Worm (Caenorhabditis elegans) whole organism, L2 larva: ENCODE results near the gene nspc-13.

Experiments
- ama-1 ChIP-seq: fragments of 150-350 bp; optimal IDR thresholded peaks from 2 replicates; lab custom pipeline; 2018; ENCODE audit warnings: inconsistent platforms
- ceh-82 ChIP-seq: fragments of 150-350 bp; optimal IDR thresholded peaks from 2 replicates; lab custom pipeline; 2014; ENCODE audit warnings: missing biosample characterization, missing genetic modification characterization
- lsy-2 ChIP-seq, 2 experiments: fragments of 150-350 bp in 1 of 2; sonication (generic microtip) in 1 of 2; optimal IDR thresholded peaks; 2 replicates each; lab custom pipeline; 2014 to 2017; ENCODE audit warnings: missing biosample characterization in 2 of 2, missing genetic modification characterization in 2 of 2
- nhr-21 ChIP-seq: fragments of 150-350 bp; optimal IDR thresholded peaks from 2 replicates; lab custom pipeline; 2014; ENCODE audit warnings: missing biosample characterization, missing genetic modification characterization

DNA sequence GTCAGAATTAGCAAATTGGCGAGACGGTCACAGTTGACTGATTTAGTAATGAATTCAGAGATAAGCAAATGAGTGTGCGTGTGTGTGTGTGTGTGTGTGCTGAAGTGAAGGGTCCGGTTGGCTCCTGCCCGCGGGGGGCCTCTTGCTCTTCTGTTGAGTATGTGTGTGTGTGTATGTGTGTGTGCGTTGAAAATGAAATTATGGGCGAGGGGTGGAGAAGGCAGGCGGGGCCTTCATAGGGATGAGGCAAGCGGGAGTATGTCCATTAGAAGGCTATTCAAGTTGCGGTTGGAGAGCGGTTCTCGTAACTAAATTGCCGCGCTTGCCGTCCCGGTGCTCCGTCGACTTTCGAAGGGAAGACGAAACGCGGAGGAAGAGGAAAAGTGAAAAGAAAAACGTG lies 50.1 kb downstream of the nspc-13 start:
- TF ChIP-seq ceh-82 (tag; lab: Kevin White, UChicago) = no peak
- no peak for TF ChIP-seq ama-1 (lab: Kevin White, UChicago)
- no peak for TF ChIP-seq lsy-2 (tag; optimal IDR thresholded peaks at IDR 0.05; lab: Kevin White, UChicago)
- TF ChIP-seq nhr-21 = no peak
